Worm (Caenorhabditis elegans): ENCODE measurements around the gene B0250.5.

DNA sequence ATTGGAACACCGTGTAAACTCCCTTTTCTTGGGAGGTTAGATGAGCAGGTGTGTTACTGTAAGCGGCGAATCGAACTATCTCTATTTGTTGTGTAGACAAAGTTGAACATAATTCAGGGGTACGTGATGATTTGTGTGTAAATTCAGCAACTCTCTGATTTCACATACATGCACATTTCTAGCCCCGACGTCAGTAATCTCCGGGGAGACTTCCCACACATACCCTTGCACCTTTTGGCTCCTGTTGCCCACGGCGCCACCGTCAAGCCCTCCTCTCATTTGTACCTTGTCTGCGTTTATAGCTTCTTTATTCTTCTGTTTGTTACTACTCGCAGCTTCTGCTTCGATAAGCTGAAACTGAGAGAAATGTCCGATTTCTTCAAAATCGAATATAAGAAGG, 25.2 kb downstream of the B0250.5 start, which contains the start of gene Y38H6C.25:
- TF ChIP-seq unc-39 (tag; optimal IDR thresholded peaks at IDR 0.05) (no peak), unc-62 (GFP tag; optimal IDR thresholded peaks at IDR 0.05) (no peak), nhr-237 (tag; optimal IDR thresholded peaks at IDR 0.05) (no peak), lsy-2 (tag; optimal IDR thresholded peaks at IDR 0.05) (no peak)
